Fruit fly (Drosophila melanogaster): ENCODE data around the gene SNCF.

DNA sequence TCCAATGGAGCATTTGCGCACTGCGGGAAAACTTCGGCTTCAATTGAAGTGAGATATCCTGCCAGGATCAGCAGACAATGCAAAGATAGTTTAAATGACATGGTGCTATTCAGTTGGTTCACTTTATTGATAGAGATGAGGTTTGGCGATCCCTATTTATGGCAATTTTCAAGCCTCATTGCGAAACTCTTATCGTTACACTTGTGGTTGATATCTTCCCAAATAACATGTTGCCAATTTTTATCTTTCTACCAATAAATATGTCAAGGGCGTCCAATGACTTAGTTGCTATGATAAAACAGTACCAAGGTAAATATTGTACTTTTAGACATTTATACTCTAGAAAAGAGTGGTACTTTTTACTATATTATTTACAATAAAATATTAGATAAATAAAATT, 45.7 kb downstream of the SNCF start, which contains the start of gene CG33263:
- TF ChIP-seq CG15336 (GFP tag; IDR thresholded peaks at IDR 0.05) (no peak), CG3919 (GFP tag; optimal IDR thresholded peaks at IDR 0.05) (no peak), Hr39 (GFP tag; optimal IDR thresholded peaks at IDR 0.05) (no peak)
